Worm (Caenorhabditis elegans): ENCODE results near the gene C01G10.6.

DNA sequence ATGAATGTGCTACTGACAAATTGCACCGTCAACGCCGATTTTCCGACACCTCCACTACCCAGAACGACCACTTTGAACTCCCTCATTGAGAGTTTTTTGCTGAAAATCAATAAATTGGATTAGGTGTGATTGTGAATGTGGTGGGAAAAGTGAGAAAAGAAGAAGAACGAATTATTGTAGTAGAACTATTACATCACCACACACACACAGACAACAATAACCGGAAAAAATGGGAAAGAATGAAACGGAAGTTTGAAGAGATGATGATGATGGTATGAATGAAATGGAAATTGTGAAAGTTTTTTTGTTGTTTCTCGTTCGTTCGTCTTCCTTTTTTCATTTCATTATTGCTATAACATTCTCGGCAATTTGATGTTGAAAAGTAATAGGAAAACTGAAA lies 23.5 kb upstream of the C01G10.6 start, which contains the start of gene rap-2:
- TF ChIP-seq hlh-26 (GFP tag; conservative IDR thresholded peaks at IDR 0.05), result no peak
- TF ChIP-seq ama-1 (optimal IDR thresholded peaks at IDR 0.05), result no peak
- no peak for TF ChIP-seq ama-1 (GFP tag; optimal IDR thresholded peaks at IDR 0.05)
- TF ChIP-seq unc-62 (GFP tag; optimal IDR thresholded peaks at IDR 0.05), result no peak
- no peak for TF ChIP-seq hmg-1.2 (GFP tag; IDR thresholded peaks at IDR 0.05)
- TF ChIP-seq ztf-26 (tag; optimal IDR thresholded peaks at IDR 0.05), result no peak
- TF ChIP-seq snpc-1.3 (tag; optimal IDR thresholded peaks at IDR 0.05; ENCODE audit: insufficient read depth), result no peak
- TF ChIP-seq attf-3 (GFP tag; conservative IDR thresholded peaks at IDR 0.05), result no peak
- no peak for TF ChIP-seq F57A8.1 (GFP tag; optimal IDR thresholded peaks at IDR 0.05)
- TF ChIP-seq unc-130 (GFP tag; optimal IDR thresholded peaks at IDR 0.05), result no peak
- TF ChIP-seq F39B2.1 (GFP tag; IDR thresholded peaks at IDR 0.05), result no peak
- no peak for TF ChIP-seq efl-1 (GFP tag; optimal IDR thresholded peaks at IDR 0.05)
- TF ChIP-seq dox-1 (GFP tag; IDR thresholded peaks at IDR 0.05), result no peak
- TF ChIP-seq sea-2 (GFP tag; IDR thresholded peaks at IDR 0.05), result no peak

All from whole organism, young adult.